Fruit fly (Drosophila melanogaster): Measurements from ENCODE around the gene CG31088.
A peak's percentile ranks its signal among the peaks of the same experiment; 100 is the strongest.

Gene CG31088

DNA sequence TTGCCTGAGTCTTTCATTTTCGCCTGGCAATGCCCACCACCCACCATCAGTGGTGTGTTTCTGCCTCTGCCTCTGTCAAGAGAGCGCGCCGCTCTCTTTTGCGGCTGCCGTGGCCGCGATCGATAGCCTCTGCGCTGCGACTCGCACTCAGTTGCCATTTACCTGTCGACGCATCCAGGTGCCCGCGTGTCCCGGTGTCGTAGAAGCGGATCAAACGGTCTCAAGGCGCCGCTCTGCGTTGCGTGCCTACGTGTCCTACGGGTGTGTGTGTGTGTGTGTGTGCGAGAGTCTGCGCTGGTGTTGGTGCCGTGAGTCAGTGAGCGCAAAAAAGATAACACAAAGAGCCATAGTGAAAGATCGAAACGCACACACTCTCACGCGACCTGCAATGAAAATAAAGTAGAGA is 30.0 kb downstream of the CG31088 start, which contains the start of gene Fbxl7 (continued):
- TF ChIP-seq z (GFP tag; IDR thresholded peaks at IDR 0.05) = peak; percentile 93
- no peak for TF ChIP-seq CG11093 (GFP tag; IDR thresholded peaks at IDR 0.05)
- TF ChIP-seq CG10959 (GFP tag; IDR thresholded peaks at IDR 0.05) = no peak
- TF ChIP-seq CG6175 (GFP tag; IDR thresholded peaks at IDR 0.05) = peak; percentile 49; the same call in 1 of the 3 replicates
- TF ChIP-seq D (optimal IDR thresholded peaks at IDR 0.05) = peak; percentile 73
- TF ChIP-seq D (GFP tag; optimal IDR thresholded peaks at IDR 0.05) = no peak
- no peak for TF ChIP-seq CG9797 (GFP tag; optimal IDR thresholded peaks at IDR 0.05)
- no peak for TF ChIP-seq gcm2 (GFP tag; optimal IDR thresholded peaks at IDR 0.05)
- no peak for TF ChIP-seq CG1602 (GFP tag; optimal IDR thresholded peaks at IDR 0.05)
- TF ChIP-seq CG10321 (GFP tag; IDR thresholded peaks at IDR 0.05) = no peak
- TF ChIP-seq B-H2 (GFP tag; optimal IDR thresholded peaks at IDR 0.05) = no peak
- no peak for TF ChIP-seq sens-2 (GFP tag; IDR thresholded peaks at IDR 0.05)
- no peak for TF ChIP-seq Bteb2 (GFP tag; optimal IDR thresholded peaks at IDR 0.05)
- no peak for TF ChIP-seq H15 (GFP tag; IDR thresholded peaks at IDR 0.05)
- TF ChIP-seq Pdp1 (GFP tag; optimal IDR thresholded peaks at IDR 0.05) = no peak
- peak; percentile 62; the same call in 1 of the 3 replicates for TF ChIP-seq CG6791 (GFP tag; IDR thresholded peaks at IDR 0.05; ENCODE audit: partially characterized antibody)
- TF ChIP-seq CG6683 (GFP tag; optimal IDR thresholded peaks at IDR 0.05) = no peak
- 0 out of 2 replicates have a peak, but pooled peaks have one; percentile 20 for TF ChIP-seq Rfx (GFP tag; IDR thresholded peaks at IDR 0.05)
- peak; percentile 7 for TF ChIP-seq CG8944 (GFP tag; optimal IDR thresholded peaks at IDR 0.05)
- TF ChIP-seq CG14965 (GFP tag; optimal IDR thresholded peaks at IDR 0.05; ENCODE audit: borderline replicate concordance) = no peak
- TF ChIP-seq Ravus (GFP tag; IDR thresholded peaks at IDR 0.05) = no peak
- TF ChIP-seq dysf (GFP tag; IDR thresholded peaks at IDR 0.05) = no peak
- TF ChIP-seq Blimp-1 (GFP tag; optimal IDR thresholded peaks at IDR 0.05) = no peak
- no peak for TF ChIP-seq ATbp (GFP tag; optimal IDR thresholded peaks at IDR 0.05)
- TF ChIP-seq Atf3 (GFP tag; optimal IDR thresholded peaks at IDR 0.05) = no peak
- 0 out of 2 replicates have a peak, but pooled peaks have one; percentile 17 for TF ChIP-seq Xrp1 (GFP tag; IDR thresholded peaks at IDR 0.05)
- no peak for TF ChIP-seq gt (GFP tag; IDR thresholded peaks at IDR 0.05)
- peak; percentile 43 to 78 for TF ChIP-seq Trl (optimal IDR thresholded peaks at IDR 0.05)
- peak; percentile 26 for TF ChIP-seq Trl (GFP tag; optimal IDR thresholded peaks at IDR 0.05)
- no peak for TF ChIP-seq sqz (GFP tag; optimal IDR thresholded peaks at IDR 0.05)
- 0 out of 3 replicates have a peak, but pooled peaks have one; percentile 33 for TF ChIP-seq Opbp (GFP tag; IDR thresholded peaks at IDR 0.05; ENCODE audit: partially characterized antibody)
- no peak for TF ChIP-seq CG6813 (GFP tag; optimal IDR thresholded peaks at IDR 0.05)
- TF ChIP-seq repo (GFP tag; optimal IDR thresholded peaks at IDR 0.05) = no peak
- no peak for TF ChIP-seq CG7839 (tag; optimal IDR thresholded peaks at IDR 0.05)
- TF ChIP-seq Jarid2 (GFP tag; optimal IDR thresholded peaks at IDR 0.05) = peak; percentile 93
- no peak for TF ChIP-seq fd3F (GFP tag; optimal IDR thresholded peaks at IDR 0.05)
- no peak for TF ChIP-seq lov (optimal IDR thresholded peaks at IDR 0.05)
- peak; percentile 52; the same call in 1 of the 3 replicates for TF ChIP-seq lov (GFP tag; IDR thresholded peaks at IDR 0.05)
- no peak for TF ChIP-seq CG10147 (GFP tag; optimal IDR thresholded peaks at IDR 0.05)
- TF ChIP-seq unc-4 (GFP tag; IDR thresholded peaks at IDR 0.05; ENCODE audit: partially characterized antibody) = peak; percentile 26; the same call in 1 of the 2 replicates
- TF ChIP-seq dpn (GFP tag; optimal IDR thresholded peaks at IDR 0.05) = peak in 1 of 2 experiments; percentile 3
- TF ChIP-seq CG31365 (tag; optimal IDR thresholded peaks at IDR 0.05) = no peak
- no peak for TF ChIP-seq sug (tag; optimal IDR thresholded peaks at IDR 0.05)
- no peak for TF ChIP-seq CG8281 (tag; optimal IDR thresholded peaks at IDR 0.05)
- 0 out of 2 replicates have a peak, but pooled peaks have one; percentile 26 for TF ChIP-seq CG32532 (GFP tag; IDR thresholded peaks at IDR 0.05)
- no peak for TF ChIP-seq slou (GFP tag; optimal IDR thresholded peaks at IDR 0.05)
- no peak for TF ChIP-seq Dad (GFP tag; optimal IDR thresholded peaks at IDR 0.05)
- TF ChIP-seq Mrtf (GFP tag; IDR thresholded peaks at IDR 0.05) = no peak
- TF ChIP-seq bowl (GFP tag; IDR thresholded peaks at IDR 0.05) = no peak
- TF ChIP-seq HmgD (GFP tag; optimal IDR thresholded peaks at IDR 0.05) = peak; percentile 45
- no peak for TF ChIP-seq CG2202 (tag; optimal IDR thresholded peaks at IDR 0.05)
- TF ChIP-seq zen (tag; optimal IDR thresholded peaks at IDR 0.05) = peak; percentile 66
